Worm (Caenorhabditis elegans) whole organism, L4/young adult: ENCODE data around the gene F07C6.6.

Experiments used
- W03F9.2 ChIP-seq: fragments of 150-350 bp; optimal IDR thresholded peaks from 2 replicates; lab custom pipeline; 2014; ENCODE audit warnings: missing biosample characterization, missing genetic modification characterization
- dao-5 ChIP-seq: sonication (generic microtip); optimal IDR thresholded peaks from 2 replicates; lab custom pipeline; 2016; ENCODE audit warnings: missing genotype, missing genetic modification characterization, moderate library complexity, missing compliant biosample characterization
- him-1 ChIP-seq: sonication (generic microtip); optimal IDR thresholded peaks from 2 replicates; lab custom pipeline; 2016; ENCODE audit warnings: missing genotype, missing genetic modification reagents, missing genetic modification characterization, missing compliant biosample characterization

ce11 chrIV:12834417-12834731 is 41.8 kb downstream of the F07C6.6 start:
- TF ChIP-seq dao-5: no peak
- TF ChIP-seq him-1: no peak
- TF ChIP-seq W03F9.2 (tag; lab: Kevin White, UChicago): no peak
